Worm (Caenorhabditis elegans) whole organism, L3 larva: ENCODE data around the gene T22D1.8.

Experiments
- R02D3.7 ChIP-seq: fragments of 150-350 bp; optimal IDR thresholded peaks from 2 replicates; lab custom pipeline; 2014; ENCODE audit warnings: missing biosample characterization, missing genetic modification characterization
- aly-2 ChIP-seq: fragments of 150-350 bp; optimal IDR thresholded peaks from 2 replicates; lab custom pipeline; 2014; ENCODE audit warnings: missing biosample characterization, missing genetic modification characterization
- ama-1 ChIP-seq: fragments of 150-350 bp; optimal IDR thresholded peaks from 2 replicates; lab custom pipeline; 2018
- ceh-28 ChIP-seq: fragments of 150-350 bp; optimal IDR thresholded peaks from 2 replicates; lab custom pipeline; 2014; ENCODE audit warnings: missing biosample characterization, missing genetic modification reagents, missing genetic modification characterization
- ceh-82 ChIP-seq: fragments of 150-350 bp; optimal IDR thresholded peaks from 2 replicates; lab custom pipeline; 2014; ENCODE audit warnings: missing biosample characterization, missing genetic modification characterization
- daf-12 ChIP-seq: fragments of 150-350 bp; optimal IDR thresholded peaks from 2 replicates; lab custom pipeline; 2014; ENCODE audit warnings: missing biosample characterization, missing genetic modification reagents, missing genetic modification characterization
- elt-1 ChIP-seq: fragments of 150-350 bp; optimal IDR thresholded peaks from 2 replicates; lab custom pipeline; 2014; ENCODE audit warnings: missing biosample characterization, missing genetic modification characterization
- elt-2 ChIP-seq: sonication (generic microtip); optimal IDR thresholded peaks from 2 replicates; lab custom pipeline; 2016; ENCODE audit warnings: missing genetic modification reagents, mild to moderate bottlenecking, missing genetic modification characterization, missing compliant biosample characterization
- elt-3 ChIP-seq, 3 experiments: fragments of 150-350 bp in 1 of 3; sonication (generic microtip) in 2 of 3; optimal IDR thresholded peaks; 2 replicates in 2 of 3; 4 replicates in 1 of 3; lab custom pipeline; 2014 to 2017; ENCODE audit warnings: missing biosample characterization in 3 of 3, missing genetic modification characterization in 3 of 3
- eor-1 ChIP-seq, 2 experiments: fragments of 150-350 bp; optimal IDR thresholded peaks; 2 replicates each; lab custom pipeline; 2014 to 2018; ENCODE audit warnings: missing biosample characterization in 2 of 2, missing genetic modification characterization in 2 of 2
- fkh-10 ChIP-seq: sonication (generic microtip); optimal IDR thresholded peaks from 2 replicates; lab custom pipeline; 2017; ENCODE audit warnings: missing biosample characterization, missing genetic modification reagents, missing genetic modification characterization
- fkh-2 ChIP-seq: fragments of 150-350 bp; optimal IDR thresholded peaks from 2 replicates; lab custom pipeline; 2014; ENCODE audit warnings: missing biosample characterization, missing genetic modification reagents, missing genetic modification characterization
- fos-1 ChIP-seq: fragments of 150-350 bp; optimal IDR thresholded peaks from 2 replicates; lab custom pipeline; 2014; ENCODE audit warnings: missing biosample characterization, missing genetic modification characterization
- hmg-11 ChIP-seq: sonication (generic microtip); optimal IDR thresholded peaks from 2 replicates; lab custom pipeline; 2016; ENCODE audit warnings: missing genetic modification characterization, missing compliant biosample characterization
- jun-1 ChIP-seq: fragments of 150-350 bp; optimal IDR thresholded peaks from 2 replicates; lab custom pipeline; 2014; ENCODE audit warnings: missing biosample characterization, missing genetic modification reagents, missing genetic modification characterization
- lin-15B ChIP-seq: fragments of 150-350 bp; optimal IDR thresholded peaks from 2 replicates; lab custom pipeline; 2014; ENCODE audit warnings: missing biosample characterization, missing genetic modification characterization
- lsy-12 ChIP-seq: sonication (generic microtip); optimal IDR thresholded peaks from 2 replicates; lab custom pipeline; 2016; ENCODE audit warnings: mild to moderate bottlenecking, missing genetic modification characterization, missing compliant biosample characterization
- mdl-1 ChIP-seq: fragments of 150-350 bp; optimal IDR thresholded peaks from 2 replicates; lab custom pipeline; 2014; ENCODE audit warnings: missing biosample characterization, missing genetic modification characterization
- mml-1 ChIP-seq: fragments of 150-350 bp; sonication (generic microtip); optimal IDR thresholded peaks from 3 replicates; lab custom pipeline; 2014; ENCODE audit warnings: missing biosample characterization, missing genetic modification characterization
- nhr-237 ChIP-seq: fragments of 150-350 bp; optimal IDR thresholded peaks from 2 replicates; lab custom pipeline; 2014; ENCODE audit warnings: missing biosample characterization, missing genetic modification characterization
- nhr-25 ChIP-seq: sonication (generic microtip); optimal IDR thresholded peaks from 2 replicates; lab custom pipeline; 2017; ENCODE audit warnings: missing biosample characterization, missing genetic modification characterization
- nhr-28 ChIP-seq: fragments of 150-350 bp; optimal IDR thresholded peaks from 2 replicates; lab custom pipeline; 2014; ENCODE audit warnings: missing biosample characterization, missing genetic modification characterization
- nhr-43 ChIP-seq: sonication (generic microtip); optimal IDR thresholded peaks from 2 replicates; lab custom pipeline; 2016; ENCODE audit warnings: mild to moderate bottlenecking, missing genetic modification characterization, missing compliant biosample characterization; ENCODE audit not compliant: poor library complexity, severe bottlenecking
- pha-4 ChIP-seq: fragments of 150-350 bp; optimal IDR thresholded peaks from 2 replicates; lab custom pipeline; 2014; ENCODE audit warnings: missing biosample characterization, missing genetic modification reagents, missing genetic modification characterization
- pqm-1 ChIP-seq: fragments of 150-350 bp; optimal IDR thresholded peaks from 2 replicates; lab custom pipeline; 2017; ENCODE audit warnings: missing biosample characterization, missing genetic modification characterization, inconsistent platforms
- tbx-2 ChIP-seq: sonication (generic microtip); optimal IDR thresholded peaks from 2 replicates; lab custom pipeline; 2016; ENCODE audit warnings: mild to moderate bottlenecking, missing genetic modification characterization, missing compliant biosample characterization
- unc-39 ChIP-seq: sonication (generic microtip); optimal IDR thresholded peaks from 4 replicates; lab custom pipeline; 2017; ENCODE audit warnings: missing biosample characterization, missing genetic modification characterization
- unc-62 ChIP-seq: fragments of 150-350 bp; sonication (generic microtip); optimal IDR thresholded peaks from 4 replicates; lab custom pipeline; 2014; ENCODE audit warnings: missing biosample characterization, missing genetic modification reagents, missing genetic modification characterization
- zag-1 ChIP-seq: fragments of 150-350 bp; optimal IDR thresholded peaks from 2 replicates; lab custom pipeline; 2014; ENCODE audit warnings: missing biosample characterization, missing genetic modification characterization
- ztf-11 ChIP-seq: fragments of 150-350 bp; optimal IDR thresholded peaks from 2 replicates; lab custom pipeline; 2014; ENCODE audit warnings: missing biosample characterization, missing genetic modification characterization
- ztf-4 ChIP-seq: fragments of 150-350 bp; optimal IDR thresholded peaks from 2 replicates; lab custom pipeline; 2014; ENCODE audit warnings: missing biosample characterization, missing genetic modification characterization

T22D1.8 gene

ce11 chrIV:6909863-6910733, 4.0 kb upstream of the T22D1.8 start, which contains the start of the genes rpn-1 and ribo-1 (continued):
- TF ChIP-seq ceh-28 (tag; lab: Kevin White, UChicago) (no peak), nhr-25 (tag; lab: Kevin White, UChicago) (no peak), mml-1 (tag; lab: Kevin White, UChicago) (no peak), lin-15B (tag; lab: Kevin White, UChicago) (peak; percentile 55), ama-1 (peak; percentile 2)

- TF ChIP-seq nhr-43 (tag; lab: Kevin White, UChicago): no peak
- TF ChIP-seq lsy-12 (tag; lab: Kevin White, UChicago): no peak
- TF ChIP-seq elt-1 (tag; lab: Kevin White, UChicago): no peak
- TF ChIP-seq ceh-28 (tag; lab: Kevin White, UChicago): no peak
- no peak for TF ChIP-seq zag-1 (tag; lab: Kevin White, UChicago)
- no peak for TF ChIP-seq lin-15B (tag; lab: Kevin White, UChicago)
Observed at ce11 chrIV:6907487-6907886, 1.3 kb upstream of the T22D1.8 start.

ce11 chrIV:6905428-6905827, 720 bp downstream of the T22D1.8 start:
- no peak for TF ChIP-seq daf-12 (tag; lab: Kevin White, UChicago)
- no peak for TF ChIP-seq R02D3.7 (tag; lab: Kevin White, UChicago)
- TF ChIP-seq lsy-12 (tag; lab: Kevin White, UChicago): no peak
- TF ChIP-seq fos-1 (tag; lab: Kevin White, UChicago): no peak
- TF ChIP-seq nhr-237 (tag; lab: Kevin White, UChicago): no peak
- TF ChIP-seq ztf-4 (tag; lab: Kevin White, UChicago): no peak
- TF ChIP-seq mml-1 (tag; lab: Kevin White, UChicago): no peak
- TF ChIP-seq unc-39 (tag; lab: Kevin White, UChicago): no peak
- TF ChIP-seq elt-3 (tag; optimal IDR thresholded peaks at IDR 0.05; lab: Kevin White, UChicago): no peak
- no peak for TF ChIP-seq unc-62 (GFP tag; lab: Kevin White, UChicago)
- no peak for TF ChIP-seq ceh-28 (tag; lab: Kevin White, UChicago)
- no peak for TF ChIP-seq fkh-10 (GFP tag; lab: Kevin White, UChicago)
- TF ChIP-seq elt-1 (tag; lab: Kevin White, UChicago): no peak
- TF ChIP-seq elt-2: no peak
- TF ChIP-seq nhr-43 (tag; lab: Kevin White, UChicago): no peak
- TF ChIP-seq, all 47 proteins: peak for 0

ce11 chrIV:6904606-6905005, 1.5 kb downstream of the T22D1.8 start:
- no peak for TF ChIP-seq eor-1 (tag; optimal IDR thresholded peaks at IDR 0.05; lab: Kevin White, UChicago)
- TF ChIP-seq elt-1 (tag; lab: Kevin White, UChicago): no peak
- TF ChIP-seq mml-1 (tag; lab: Kevin White, UChicago): no peak
- no peak for TF ChIP-seq zag-1 (tag; lab: Kevin White, UChicago)
- no peak for TF ChIP-seq pqm-1 (tag; lab: Kevin White, UChicago)
- no peak for TF ChIP-seq tbx-2
- no peak for TF ChIP-seq ztf-11 (tag; lab: Kevin White, UChicago)
- TF ChIP-seq fkh-2 (tag; lab: Kevin White, UChicago): no peak
- no peak for TF ChIP-seq hmg-11 (tag; lab: Kevin White, UChicago)

ce11 chrIV:6903575-6903974, 2.6 kb downstream of the T22D1.8 start, which contains the start of gene T22D1.5:
Gene T22D1.5 (plus strand): TSS chrIV:6903950.
- no peak for TF ChIP-seq nhr-25 (tag; lab: Kevin White, UChicago)
- no peak for TF ChIP-seq hmg-11 (tag; lab: Kevin White, UChicago)
- TF ChIP-seq elt-2: no peak
- no peak for TF ChIP-seq jun-1
- TF ChIP-seq ama-1: no peak
- TF ChIP-seq elt-1 (tag; lab: Kevin White, UChicago): no peak
- no peak for TF ChIP-seq tbx-2
- no peak for TF ChIP-seq nhr-43 (tag; lab: Kevin White, UChicago)
- TF ChIP-seq nhr-28 (tag; lab: Kevin White, UChicago): no peak
- no peak for TF ChIP-seq fkh-10 (GFP tag; lab: Kevin White, UChicago)
- TF ChIP-seq ztf-4 (tag; lab: Kevin White, UChicago): no peak
- no peak for TF ChIP-seq mdl-1 (tag; lab: Kevin White, UChicago)
- no peak for TF ChIP-seq eor-1 (tag; optimal IDR thresholded peaks at IDR 0.05; lab: Kevin White, UChicago)
- no peak for TF ChIP-seq lsy-12 (tag; lab: Kevin White, UChicago)
- no peak for TF ChIP-seq aly-2 (tag; lab: Kevin White, UChicago)
- no peak for TF ChIP-seq mml-1 (tag; lab: Kevin White, UChicago)
- TF ChIP-seq ceh-82: no peak
- TF ChIP-seq pha-4 (tag; lab: Kevin White, UChicago): no peak
